Fruit fly (Drosophila melanogaster): ENCODE data around the gene CG5880.

CG5880 gene

dm6 chr3R:27151516-27151823 lies 34.9 kb downstream of the CG5880 start, which contains the start of gene Men-b (continued):
- TF ChIP-seq CG17186 (GFP tag; optimal IDR thresholded peaks at IDR 0.05) (peak; percentile 53), luna (GFP tag; optimal IDR thresholded peaks at IDR 0.05) (no peak), NFAT (GFP tag; IDR thresholded peaks at IDR 0.05) (peak; percentile 49), ERR (GFP tag; optimal IDR thresholded peaks at IDR 0.05) (peak; percentile 7), CG31441 (GFP tag; IDR thresholded peaks at IDR 0.05) (no peak), wor (GFP tag; IDR thresholded peaks at IDR 0.05) (no peak), Dp (GFP tag; optimal IDR thresholded peaks at IDR 0.05) (peak; percentile 80), CG11398 (GFP tag; optimal IDR thresholded peaks at IDR 0.05) (no peak), CG11504 (tag; optimal IDR thresholded peaks at IDR 0.05) (no peak), CG2875 (GFP tag; optimal IDR thresholded peaks at IDR 0.05) (no peak), CG4404 (GFP tag; IDR thresholded peaks at IDR 0.05) (no peak), CG34422 (GFP tag; IDR thresholded peaks at IDR 0.05) (peak; percentile 32; the same call in 1 of the 3 replicates), slbo (GFP tag; IDR thresholded peaks at IDR 0.05) (peak; percentile 37; the same call in 1 of the 2 replicates), pros (GFP tag; optimal IDR thresholded peaks at IDR 0.05) (no peak), Tbp (GFP tag; optimal IDR thresholded peaks at IDR 0.05) (no peak), twi (tag; optimal IDR thresholded peaks at IDR 0.05) (no peak), CG30020 (tag; optimal IDR thresholded peaks at IDR 0.05) (no peak), Adf1 (GFP tag; IDR thresholded peaks at IDR 0.05) (no peak), stwl (tag; optimal IDR thresholded peaks at IDR 0.05) (peak; percentile 49), Pdp1 (GFP tag; optimal IDR thresholded peaks at IDR 0.05) (peak in 1 of 2 experiments; percentile 6), Deaf1 (tag; optimal IDR thresholded peaks at IDR 0.05) (no peak), ci (GFP tag; IDR thresholded peaks at IDR 0.05) (peak; percentile 67; the same call in 2 of the 3 replicates), CG7786 (GFP tag; optimal IDR thresholded peaks at IDR 0.05) (no peak), CG12769 (tag; optimal IDR thresholded peaks at IDR 0.05) (peak; percentile 9), CG5245 (GFP tag; optimal IDR thresholded peaks at IDR 0.05) (no peak), sens (GFP tag) (no peak), MESR4 (GFP tag; optimal IDR thresholded peaks at IDR 0.05) (peak; percentile 20), Kr (GFP tag; optimal IDR thresholded peaks at IDR 0.05) (no peak), CG9876 (GFP tag; optimal IDR thresholded peaks at IDR 0.05) (no peak), CG11723 (GFP tag; optimal IDR thresholded peaks at IDR 0.05) (no peak), Sin3A (optimal IDR thresholded peaks at IDR 0.05) (peak; percentile 15), so (GFP tag; IDR thresholded peaks at IDR 0.05) (no peak), CG17361 (GFP tag; IDR thresholded peaks at IDR 0.05) (no peak), CG15514 (GFP tag; optimal IDR thresholded peaks at IDR 0.05) (peak; percentile 76), E2f1 (GFP tag; IDR thresholded peaks at IDR 0.05) (peak; percentile 17; the same call in 1 of the 2 replicates), CG10267 (tag; optimal IDR thresholded peaks at IDR 0.05) (no peak), CG33213 (GFP tag; optimal IDR thresholded peaks at IDR 0.05) (peak; percentile 79), BEAF-32 (GFP tag; optimal IDR thresholded peaks at IDR 0.05) (peak; percentile 11), CG18764 (GFP tag; optimal IDR thresholded peaks at IDR 0.05) (no peak), br (optimal IDR thresholded peaks at IDR 0.05) (no peak), mld (GFP tag; IDR thresholded peaks at IDR 0.05; ENCODE audit: partially characterized antibody) (peak; percentile 42; the same call in 1 of the 3 replicates), CG2116 (GFP tag; optimal IDR thresholded peaks at IDR 0.05) (peak; percentile 22), CG1792 (GFP tag; optimal IDR thresholded peaks at IDR 0.05) (no peak), Hmr (GFP tag; optimal IDR thresholded peaks at IDR 0.05) (peak; percentile 25), CG3995 (GFP tag; optimal IDR thresholded peaks at IDR 0.05) (peak; percentile 40), Med (GFP tag) (peak; percentile 87), CG3847 (GFP tag; IDR thresholded peaks at IDR 0.05) (peak; percentile 19; the same call in 1 of the 2 replicates), CG13424 (tag; optimal IDR thresholded peaks at IDR 0.05) (no peak), Myb (GFP tag; optimal IDR thresholded peaks at IDR 0.05) (peak; percentile 20), CG9932 (GFP tag; IDR thresholded peaks at IDR 0.05) (peak; percentile 17), CG1603 (tag; optimal IDR thresholded peaks at IDR 0.05) (peak; percentile 78), CG8290 (GFP tag; optimal IDR thresholded peaks at IDR 0.05) (no peak), CG8290 (tag; optimal IDR thresholded peaks at IDR 0.05) (peak in 1 of 2 experiments; percentile 83)

Data from whole organism, embryonic.